Fruit fly (Drosophila melanogaster): ENCODE measurements around the gene CG10801.

- peak; percentile 37; the same call in 1 of the 2 replicates for TF ChIP-seq CG12605 (GFP tag; IDR thresholded peaks at IDR 0.05)
- no peak for TF ChIP-seq rn (GFP tag; IDR thresholded peaks at IDR 0.05)
- no peak for TF ChIP-seq Pif1B (GFP tag; optimal IDR thresholded peaks at IDR 0.05)
- TF ChIP-seq EcR (GFP tag; optimal IDR thresholded peaks at IDR 0.05): no peak
- no peak for TF ChIP-seq CG8301 (tag; optimal IDR thresholded peaks at IDR 0.05)
- TF ChIP-seq CG9948 (tag; optimal IDR thresholded peaks at IDR 0.05): peak; percentile 1
- no peak for TF ChIP-seq CG17806 (tag; optimal IDR thresholded peaks at IDR 0.05)
Observed at dm6 chrX:3431641-3432040, 28.8 kb upstream of the CG10801 start.
